Fruit fly (Drosophila melanogaster): ENCODE measurements around the gene Abca3.

DNA sequence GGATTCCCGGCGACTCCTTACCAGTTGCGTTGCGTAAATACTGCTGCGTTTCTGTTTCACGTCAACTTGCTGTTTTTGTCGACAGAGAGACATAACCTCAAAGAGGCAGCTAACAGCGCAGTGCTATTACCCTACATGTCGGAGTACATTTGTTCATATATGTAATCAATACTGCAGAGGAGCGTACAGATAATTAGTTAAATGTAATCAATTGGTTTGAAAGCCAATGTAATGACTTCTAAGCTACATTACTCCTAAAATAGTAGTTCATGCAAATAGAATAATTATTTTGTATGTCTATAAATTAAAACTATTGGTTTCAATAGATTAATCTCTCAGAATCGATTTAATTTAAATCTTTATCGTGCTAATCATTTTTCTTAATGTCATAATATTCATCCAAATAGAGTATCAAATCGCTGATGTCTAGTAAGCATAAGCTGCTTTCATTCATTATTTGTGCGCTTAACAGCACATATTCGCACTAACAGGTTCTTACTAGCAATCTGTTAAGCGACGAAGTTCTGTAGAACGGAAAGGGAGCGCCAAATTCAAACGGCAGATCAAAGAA, 12.8 kb upstream of the Abca3 start, which contains the start of the genes SLIRP1 and anox:
- TF ChIP-seq ey (GFP tag; optimal IDR thresholded peaks at IDR 0.05) (peak; percentile 76), psq (GFP tag; optimal IDR thresholded peaks at IDR 0.05) (peak; percentile 76), h (GFP tag; optimal IDR thresholded peaks at IDR 0.05) (peak; percentile 80), CG32264 (GFP tag; optimal IDR thresholded peaks at IDR 0.05) (peak; percentile 43), Myc (optimal IDR thresholded peaks at IDR 0.05) (no peak), Hr83 (GFP tag; optimal IDR thresholded peaks at IDR 0.05; ENCODE audit: poor library complexity, severe bottlenecking) (peak; percentile 32), sage (GFP tag; optimal IDR thresholded peaks at IDR 0.05) (peak; percentile 23), Hr78 (GFP tag; optimal IDR thresholded peaks at IDR 0.05) (no peak), fru (GFP tag; optimal IDR thresholded peaks at IDR 0.05) (peak; percentile 85), dl (GFP tag; optimal IDR thresholded peaks at IDR 0.05; ENCODE audit: insufficient read depth in 1 of 2, partially characterized antibody in 2 of 2) (no peak), Abd-B (GFP tag; optimal IDR thresholded peaks at IDR 0.05) (no peak), GATAd (GFP tag; optimal IDR thresholded peaks at IDR 0.05) (no peak), tai (GFP tag; optimal IDR thresholded peaks at IDR 0.05) (no peak)
